Worm (Caenorhabditis elegans) whole organism, midembryonic: Measurements from ENCODE around the gene R05F9.11.

Source experiments
- T22C8.4 ChIP-seq: fragments of 200-800 bp; sonication (Bioruptor generic); IDR thresholded peaks from 2 replicates; pipeline ENCODE4 v1.3.6; 2022; ENCODE audit warnings: missing genetic modification characterization, missing compliant biosample characterization
- cog-1 ChIP-seq: sonication (generic microtip); optimal IDR thresholded peaks from 2 replicates; lab custom pipeline; 2016; ENCODE audit warnings: missing genetic modification characterization, missing compliant biosample characterization
- flt-1 ChIP-seq: fragments of 200-800 bp; sonication (Bioruptor generic); IDR thresholded peaks from 2 replicates; pipeline ENCODE4 v1.3.6; 2022; ENCODE audit warnings: missing genetic modification characterization, missing compliant biosample characterization
- klf-2 ChIP-seq: fragments of 200-800 bp; sonication (Bioruptor generic); conservative IDR thresholded peaks from 2 replicates; pipeline ENCODE4 v1.3.6; 2022; ENCODE audit warnings: missing genetic modification reagents, missing genetic modification characterization, missing compliant biosample characterization
- med-1 ChIP-seq: sonication (generic microtip); optimal IDR thresholded peaks from 2 replicates; lab custom pipeline; 2017; ENCODE audit warnings: missing genetic modification characterization, mild to moderate bottlenecking, missing compliant biosample characterization, antibody characterized with exemption, missing genetic modification reagents; ENCODE audit not compliant: insufficient read depth
- ref-1 ChIP-seq: fragments of 200-800 bp; sonication (Bioruptor generic); conservative IDR thresholded peaks from 2 replicates; pipeline ENCODE4 v1.3.6; 2022; ENCODE audit warnings: missing genetic modification reagents, missing genetic modification characterization, missing compliant biosample characterization
- tab-1 ChIP-seq: fragments of 200-800 bp; sonication (Bioruptor generic); IDR thresholded peaks from 2 replicates; pipeline ENCODE4 v1.3.6; 2022; ENCODE audit warnings: missing genetic modification characterization, missing compliant biosample characterization
- ztf-23 ChIP-seq: fragments of 200-800 bp; sonication (Bioruptor generic); IDR thresholded peaks from 2 replicates; pipeline ENCODE4 v1.3.6; 2022; ENCODE audit warnings: missing genetic modification reagents, missing genetic modification characterization, missing compliant biosample characterization
- ztf-29 ChIP-seq: fragments of 200-800 bp; sonication (Bioruptor generic); IDR thresholded peaks from 2 replicates; pipeline ENCODE4 v1.3.6; 2022; ENCODE audit warnings: missing genetic modification reagents, missing genetic modification characterization, missing compliant biosample characterization

Gene R05F9.11

ce11 chrII:4885976-4886375 lies 28.0 kb downstream of the R05F9.11 start, which contains the start of gene R05F9.7:
R05F9.7 (plus strand) TSS chrII:4886276.
- TF ChIP-seq T22C8.4 (GFP tag; lab: Robert Waterston, UW) = no peak
- TF ChIP-seq med-1 (GFP tag; lab: Kevin White, UChicago) = no peak

ce11 chrII:4884403-4884802 lies 29.6 kb downstream of the R05F9.11 start:
- TF ChIP-seq T22C8.4 (GFP tag; lab: Robert Waterston, UW) = no peak
- TF ChIP-seq tab-1 (GFP tag; lab: Robert Waterston, UW) = no peak

DNA sequence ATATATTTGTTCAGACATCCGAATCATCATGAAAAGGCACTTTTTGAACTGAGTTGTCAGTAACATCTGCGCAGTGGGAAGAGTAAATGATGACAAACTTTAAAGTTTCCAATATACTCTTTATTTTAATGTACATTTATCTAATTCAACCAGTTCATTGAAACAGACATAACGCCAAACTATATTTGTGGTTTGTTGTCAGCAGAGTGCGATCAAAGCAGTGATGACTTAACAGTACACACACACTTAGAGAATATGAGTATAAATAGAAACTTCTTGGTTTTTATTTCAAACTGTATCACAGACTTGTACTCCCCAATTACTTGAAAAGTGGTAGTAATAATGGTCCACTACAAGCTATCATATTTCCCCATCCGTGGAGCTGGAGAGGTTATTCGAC lies 30.6 kb downstream of the R05F9.11 start, which contains the start of gene gst-8:
TSS of gene gst-8 (plus strand) at position 301 of the 400 bp plus-strand sequence.
- no peak for TF ChIP-seq ztf-23 (GFP tag; lab: Robert Waterston, UW)
- TF ChIP-seq klf-2 (GFP tag; lab: Robert Waterston, UW) = no peak
- no peak for TF ChIP-seq T22C8.4 (GFP tag; lab: Robert Waterston, UW)
- TF ChIP-seq cog-1 (tag; lab: Kevin White, UChicago) = no peak
- TF ChIP-seq ztf-29 (GFP tag; lab: Robert Waterston, UW) = no peak
- TF ChIP-seq med-1 (GFP tag; lab: Kevin White, UChicago) = no peak
- TF ChIP-seq ref-1 (GFP tag; lab: Robert Waterston, UW) = no peak
- TF ChIP-seq tab-1 (GFP tag; lab: Robert Waterston, UW) = no peak
- TF ChIP-seq flt-1 (GFP tag; lab: Robert Waterston, UW) = no peak

ce11 chrII:4882498-4882897 lies 31.5 kb downstream of the R05F9.11 start:
- no peak for TF ChIP-seq ztf-29 (GFP tag; lab: Robert Waterston, UW)
- TF ChIP-seq med-1 (GFP tag; lab: Kevin White, UChicago) = no peak
- no peak for TF ChIP-seq cog-1 (tag; lab: Kevin White, UChicago)

DNA sequence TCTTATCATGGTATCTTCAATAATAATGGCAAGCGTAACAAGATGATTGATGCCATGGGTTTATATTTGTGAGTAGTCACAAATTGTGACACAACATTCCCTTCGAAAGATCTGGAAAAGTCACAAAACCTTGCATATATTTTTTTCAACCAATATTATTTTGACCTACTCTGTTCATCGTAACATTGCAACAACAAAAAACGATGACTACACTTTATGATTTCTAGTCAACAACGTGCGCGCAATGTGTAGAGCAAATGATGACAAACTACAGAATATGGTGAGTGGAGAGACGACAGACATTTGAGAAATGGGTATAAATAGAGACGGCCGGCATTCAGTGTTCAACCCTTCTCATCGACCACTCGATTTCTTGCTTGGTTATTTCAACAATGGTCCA lies 32.3 kb downstream of the R05F9.11 start, which contains the start of gene gst-7:
TSS of gene gst-7 (plus strand) at position 336 of the 400 bp plus-strand sequence.
- TF ChIP-seq tab-1 (GFP tag; lab: Robert Waterston, UW) (no peak), T22C8.4 (GFP tag; lab: Robert Waterston, UW) (no peak), ztf-29 (GFP tag; lab: Robert Waterston, UW) (no peak), med-1 (GFP tag; lab: Kevin White, UChicago) (no peak), ztf-23 (GFP tag; lab: Robert Waterston, UW) (no peak), ref-1 (GFP tag; lab: Robert Waterston, UW) (no peak), flt-1 (GFP tag; lab: Robert Waterston, UW) (no peak), cog-1 (tag; lab: Kevin White, UChicago) (no peak), klf-2 (GFP tag; lab: Robert Waterston, UW) (no peak)

DNA sequence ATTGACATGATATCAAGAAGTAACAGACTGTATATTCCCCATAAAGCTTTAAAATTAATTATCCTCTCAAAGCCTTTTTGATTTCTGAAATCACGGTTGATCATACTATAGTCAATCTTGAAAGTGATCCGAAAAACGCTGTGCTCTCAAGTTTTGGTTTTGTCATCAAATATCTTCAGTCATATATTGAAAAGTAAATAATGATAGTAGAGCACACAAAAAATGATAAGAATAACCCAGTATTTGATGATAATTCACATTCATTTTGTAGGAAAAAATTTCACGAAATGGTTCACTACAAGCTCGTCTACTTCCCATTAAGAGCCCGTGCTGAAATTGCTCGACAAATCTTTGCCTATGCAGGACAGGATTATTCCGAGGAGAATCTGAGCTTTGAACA lies 34.4 kb downstream of the R05F9.11 start, which contains the start of gene gst-6:
TSS of gene gst-6 (plus strand) at position 263 of the 400 bp plus-strand sequence.
- TF ChIP-seq cog-1 (tag; lab: Kevin White, UChicago) = no peak
- no peak for TF ChIP-seq med-1 (GFP tag; lab: Kevin White, UChicago)
- TF ChIP-seq ztf-29 (GFP tag; lab: Robert Waterston, UW) = no peak
- no peak for TF ChIP-seq klf-2 (GFP tag; lab: Robert Waterston, UW)
- TF ChIP-seq ztf-23 (GFP tag; lab: Robert Waterston, UW) = no peak
- no peak for TF ChIP-seq ref-1 (GFP tag; lab: Robert Waterston, UW)
- no peak for TF ChIP-seq flt-1 (GFP tag; lab: Robert Waterston, UW)
- no peak for TF ChIP-seq T22C8.4 (GFP tag; lab: Robert Waterston, UW)
- no peak for TF ChIP-seq tab-1 (GFP tag; lab: Robert Waterston, UW)

DNA sequence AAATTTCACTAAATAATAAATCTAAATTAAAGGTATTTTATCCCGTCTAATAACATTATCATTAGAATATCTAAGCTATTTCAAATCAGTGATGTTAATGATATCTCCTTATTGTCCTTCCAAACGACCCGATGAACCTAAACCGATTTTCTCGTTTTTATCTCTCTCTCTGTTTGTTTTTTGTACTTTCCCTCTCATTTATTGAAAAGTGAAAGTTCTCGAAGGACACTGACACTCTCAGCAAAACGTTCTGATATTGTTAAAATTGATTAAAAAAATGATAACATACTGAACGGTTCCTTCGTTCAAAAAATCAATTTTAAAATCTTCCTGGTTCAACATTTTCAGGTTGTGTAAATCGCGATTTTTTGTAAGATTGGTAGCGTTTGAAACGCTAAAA lies 37.9 kb downstream of the R05F9.11 start, which contains the start of gene F11G11.13:
TSS of gene F11G11.13 (minus strand) at position 89 of the 400 bp plus-strand sequence.
- TF ChIP-seq med-1 (GFP tag; lab: Kevin White, UChicago) (no peak), tab-1 (GFP tag; lab: Robert Waterston, UW) (no peak), klf-2 (GFP tag; lab: Robert Waterston, UW) (no peak), ztf-29 (GFP tag; lab: Robert Waterston, UW) (no peak), ztf-23 (GFP tag; lab: Robert Waterston, UW) (no peak), flt-1 (GFP tag; lab: Robert Waterston, UW) (no peak), cog-1 (tag; lab: Kevin White, UChicago) (no peak), T22C8.4 (GFP tag; lab: Robert Waterston, UW) (no peak), ref-1 (GFP tag; lab: Robert Waterston, UW) (no peak)

- TF ChIP-seq ztf-29 (GFP tag; lab: Robert Waterston, UW) = no peak
- TF ChIP-seq ref-1 (GFP tag; lab: Robert Waterston, UW) = no peak
These were observed 39.6 kb downstream of the R05F9.11 start, which contains the start of gene F11G11.15 for ce11 chrII:4874335-4874861. F11G11.15 (plus strand) TSS chrII:4874845.

- no peak for TF ChIP-seq flt-1 (GFP tag; lab: Robert Waterston, UW)
- no peak for TF ChIP-seq ztf-23 (GFP tag; lab: Robert Waterston, UW)
- TF ChIP-seq T22C8.4 (GFP tag; lab: Robert Waterston, UW) = no peak
- TF ChIP-seq ref-1 (GFP tag; lab: Robert Waterston, UW) = no peak
- TF ChIP-seq klf-2 (GFP tag; lab: Robert Waterston, UW) = no peak
- TF ChIP-seq tab-1 (GFP tag; lab: Robert Waterston, UW) = no peak
- no peak for TF ChIP-seq med-1 (GFP tag; lab: Kevin White, UChicago)
- TF ChIP-seq cog-1 (tag; lab: Kevin White, UChicago) = no peak
- no peak for TF ChIP-seq ztf-29 (GFP tag; lab: Robert Waterston, UW)
These were observed 41.0 kb downstream of the R05F9.11 start, which contains the start of gene col-73 for ce11 chrII:4873029-4873428. col-73 (minus strand) TSS chrII:4873129.
